Worm (Caenorhabditis elegans): ENCODE data around the gene C34F6.12.

- TF ChIP-seq pqm-1 (tag; optimal IDR thresholded peaks at IDR 0.05): no peak
- no peak for TF ChIP-seq sea-2 (GFP tag; optimal IDR thresholded peaks at IDR 0.05)
- TF ChIP-seq elt-3 (tag; optimal IDR thresholded peaks at IDR 0.05): no peak
- TF ChIP-seq nhr-12 (tag; optimal IDR thresholded peaks at IDR 0.05): no peak
- no peak for TF ChIP-seq ceh-82 (tag; optimal IDR thresholded peaks at IDR 0.05)
- TF ChIP-seq egl-27 (tag; optimal IDR thresholded peaks at IDR 0.05): no peak
- TF ChIP-seq fos-1 (tag; optimal IDR thresholded peaks at IDR 0.05): no peak
- TF ChIP-seq nhr-28 (tag; optimal IDR thresholded peaks at IDR 0.05): no peak
- no peak for TF ChIP-seq snpc-4 (tag; optimal IDR thresholded peaks at IDR 0.05)
These were observed 22.9 kb upstream of the C34F6.12 start for ce11 chrX:11249392-11249791.
